Worm (Caenorhabditis elegans): ENCODE measurements around the gene sos-1.
"Not testable (repeated sequence)": the region's sequence is repeated elsewhere in the genome, so short reads cannot be mapped to it uniquely, and the experiment has no call there.

The sos-1 gene

DNA sequence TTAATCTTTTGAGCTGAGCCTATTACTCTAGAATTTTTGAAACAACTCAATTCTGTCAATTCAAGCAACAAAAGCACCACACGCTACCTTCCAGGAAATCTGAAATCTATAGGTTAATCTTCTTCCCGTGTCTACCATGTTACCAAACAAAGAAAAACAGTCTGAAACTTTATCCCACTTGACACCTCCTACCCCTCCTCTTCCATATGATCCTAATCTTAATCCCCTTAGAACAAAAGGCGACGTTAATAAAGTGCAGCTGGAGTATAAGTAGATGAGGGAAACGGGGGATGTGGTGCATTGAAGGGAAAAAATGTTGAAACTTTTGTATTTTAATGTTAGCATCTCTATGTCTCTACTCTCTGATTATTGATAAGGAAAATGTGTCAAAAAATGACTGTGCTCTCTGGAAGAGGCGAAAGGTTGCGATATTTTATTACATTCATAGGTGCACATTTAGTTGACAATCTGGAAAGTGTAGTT, 52.9 kb downstream of the sos-1 start:
- TF ChIP-seq him-1 (tag; optimal IDR thresholded peaks at IDR 0.05) = no peak
- no peak for TF ChIP-seq W03F9.2 (tag; optimal IDR thresholded peaks at IDR 0.05)
- no peak for TF ChIP-seq dao-5 (tag; optimal IDR thresholded peaks at IDR 0.05)

DNA sequence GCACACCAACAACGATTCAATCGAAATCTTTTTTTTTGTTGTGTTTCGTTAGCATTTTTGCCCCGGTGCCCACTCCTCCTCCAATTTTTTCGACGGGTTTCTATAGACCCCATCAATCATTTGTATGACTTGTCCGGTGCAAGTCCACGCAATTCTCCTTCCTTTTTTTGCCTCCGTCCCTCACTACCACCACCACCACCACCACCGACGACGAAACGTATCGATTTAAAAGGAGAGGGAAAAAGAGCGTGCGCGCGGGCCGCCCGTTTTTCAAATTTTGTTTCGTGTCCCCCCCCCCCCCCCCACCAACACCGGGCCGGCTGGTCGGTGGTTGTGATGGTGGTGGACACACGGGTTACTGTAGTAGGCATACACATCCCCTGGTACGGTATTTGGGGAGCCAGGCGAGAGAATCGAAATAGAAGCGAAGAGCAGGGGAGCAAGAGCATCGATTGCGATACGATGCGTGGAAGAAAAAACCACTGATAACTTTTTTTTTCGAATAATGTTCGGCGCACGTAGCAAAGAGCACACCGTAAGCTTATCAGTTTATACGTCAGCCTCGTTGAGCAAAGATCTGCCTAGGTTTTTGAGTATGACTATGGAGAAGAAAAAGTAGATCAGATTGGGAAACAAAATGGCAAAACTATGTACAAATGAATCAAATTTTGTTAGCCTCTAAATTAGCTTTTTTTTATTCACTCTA, 53.8 kb downstream of the sos-1 start:
- TF ChIP-seq him-1 (tag; optimal IDR thresholded peaks at IDR 0.05) = no peak
- TF ChIP-seq W03F9.2 (tag; optimal IDR thresholded peaks at IDR 0.05) = no peak
- TF ChIP-seq dao-5 (tag; optimal IDR thresholded peaks at IDR 0.05) = no peak

DNA sequence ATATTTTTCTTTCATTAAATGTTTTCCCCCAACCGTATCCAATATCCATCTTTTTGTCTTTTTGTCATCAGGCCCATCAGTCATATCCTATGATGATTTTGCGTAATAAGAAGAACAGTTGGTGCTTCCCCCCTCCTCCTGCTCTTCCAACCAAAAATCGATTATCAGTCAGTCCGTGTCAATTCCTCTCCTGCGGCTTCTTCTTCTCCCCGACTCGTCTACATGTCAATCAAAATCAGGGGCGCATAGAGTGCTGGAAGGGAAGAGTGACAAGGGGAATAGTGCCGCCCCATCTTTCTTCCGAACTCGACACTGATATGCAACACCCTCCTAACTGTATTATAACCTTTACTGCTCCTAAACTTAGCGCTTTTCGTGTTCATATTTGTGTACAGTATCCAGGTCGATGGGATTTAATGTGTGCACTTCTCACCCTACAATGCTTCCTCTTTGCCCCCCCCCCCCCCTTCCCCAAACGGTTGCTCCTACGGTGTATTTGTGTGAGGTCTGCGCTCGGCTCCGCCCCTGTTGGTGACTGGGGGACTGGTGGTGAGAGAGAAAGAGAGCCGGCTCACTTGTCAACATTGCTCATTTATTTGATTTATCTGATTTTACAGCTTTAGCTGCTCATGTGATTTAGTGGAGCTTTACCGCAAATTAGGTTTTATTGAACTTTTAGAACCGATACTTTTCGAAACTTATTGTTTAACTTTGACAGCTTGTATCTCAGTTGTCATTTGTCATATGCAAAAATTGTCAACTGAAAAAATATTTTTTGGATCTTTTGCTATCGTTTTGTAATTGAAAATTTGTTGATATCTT, 57.6 kb downstream of the sos-1 start:
- TF ChIP-seq dao-5 (tag; optimal IDR thresholded peaks at IDR 0.05) = no peak
- no peak for TF ChIP-seq him-1 (tag; optimal IDR thresholded peaks at IDR 0.05)
- no peak for TF ChIP-seq W03F9.2 (tag; optimal IDR thresholded peaks at IDR 0.05)

DNA sequence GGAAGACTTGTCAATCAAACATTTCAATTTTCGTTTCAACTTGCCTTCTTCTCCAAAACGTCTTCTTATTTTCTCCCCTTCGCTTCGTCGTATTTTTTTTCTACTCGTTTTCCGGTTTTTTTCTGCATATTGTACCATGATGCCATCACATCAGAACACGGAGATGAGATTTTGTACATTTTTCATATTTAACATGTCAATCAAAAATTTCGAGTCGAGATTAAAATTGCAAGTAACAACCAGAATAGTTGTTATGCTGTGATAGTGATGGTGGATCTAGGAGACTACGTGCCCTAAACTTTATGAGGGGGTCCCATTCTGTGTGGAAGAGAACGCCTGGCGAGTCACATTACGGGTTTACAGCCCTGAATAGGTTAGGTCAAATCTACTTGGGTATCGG, 59.2 kb downstream of the sos-1 start:
- no peak for TF ChIP-seq W03F9.2 (tag; optimal IDR thresholded peaks at IDR 0.05)
- TF ChIP-seq him-1 (tag; optimal IDR thresholded peaks at IDR 0.05) = no peak
- no peak for TF ChIP-seq dao-5 (tag; optimal IDR thresholded peaks at IDR 0.05)

DNA sequence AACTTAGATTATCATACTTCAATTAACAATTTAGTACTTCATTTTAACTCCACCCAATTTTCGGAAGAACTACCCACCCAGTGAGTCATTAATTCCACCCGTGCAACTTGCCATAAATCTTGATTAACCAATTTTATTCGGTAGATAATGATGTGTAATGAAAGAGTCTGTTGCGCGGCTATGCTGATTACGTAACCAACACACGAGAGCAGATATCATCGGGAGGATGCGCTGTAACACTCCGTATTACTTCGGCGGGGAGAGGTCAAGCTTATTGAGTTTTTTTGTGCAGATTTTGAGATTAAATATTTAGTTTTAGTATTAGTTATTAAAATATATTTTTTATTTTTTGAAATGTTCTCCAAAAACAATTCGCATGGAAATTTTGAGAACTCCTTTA, 60.1 kb downstream of the sos-1 start:
- TF ChIP-seq W03F9.2 (tag; optimal IDR thresholded peaks at IDR 0.05) (no peak), dao-5 (tag; optimal IDR thresholded peaks at IDR 0.05) (no peak), him-1 (tag; optimal IDR thresholded peaks at IDR 0.05) (no peak)

DNA sequence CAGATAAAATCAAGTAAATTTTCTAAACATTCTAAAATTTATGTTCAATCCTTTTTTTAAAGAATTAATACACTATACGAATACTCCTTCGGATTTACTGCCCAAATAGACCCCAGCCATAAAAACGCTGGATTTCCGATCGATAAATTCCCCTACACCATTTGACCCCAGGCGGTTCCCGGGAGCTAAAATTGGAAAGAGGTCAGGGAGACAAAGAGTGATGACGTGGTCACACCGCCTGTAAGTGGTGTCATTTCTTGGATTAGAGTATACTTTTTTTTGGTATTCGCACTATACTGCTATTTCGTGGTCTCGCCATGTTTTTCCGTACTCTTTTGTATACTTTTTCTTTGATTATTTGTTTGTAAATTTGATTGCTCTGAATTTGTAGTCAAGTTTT, 61.2 kb downstream of the sos-1 start:
- TF ChIP-seq him-1 (tag; optimal IDR thresholded peaks at IDR 0.05) (no peak), W03F9.2 (tag; optimal IDR thresholded peaks at IDR 0.05) (no peak), dao-5 (tag; optimal IDR thresholded peaks at IDR 0.05) (no peak)

DNA sequence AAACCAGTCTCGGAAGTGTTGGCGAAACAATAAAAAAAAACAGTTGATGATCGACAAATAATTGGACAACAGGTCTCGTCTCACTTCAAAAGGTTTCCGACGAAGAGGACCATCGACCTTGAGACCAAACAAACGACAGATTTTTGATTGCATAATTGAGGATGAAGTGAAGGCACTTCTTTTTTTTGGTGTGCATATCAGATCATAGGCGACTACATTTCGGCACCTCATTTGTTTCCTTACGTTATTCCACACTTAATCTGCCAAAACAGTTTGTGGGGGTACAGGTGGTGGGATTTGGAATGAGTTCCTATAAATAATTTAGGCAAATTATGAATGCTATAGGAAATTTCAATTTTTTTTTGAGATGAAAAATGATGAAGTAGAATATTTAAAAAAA, 62.5 kb downstream of the sos-1 start:
- TF ChIP-seq dao-5 (tag; optimal IDR thresholded peaks at IDR 0.05) (no peak), him-1 (tag; optimal IDR thresholded peaks at IDR 0.05) (no peak), W03F9.2 (tag; optimal IDR thresholded peaks at IDR 0.05) (no peak)

DNA sequence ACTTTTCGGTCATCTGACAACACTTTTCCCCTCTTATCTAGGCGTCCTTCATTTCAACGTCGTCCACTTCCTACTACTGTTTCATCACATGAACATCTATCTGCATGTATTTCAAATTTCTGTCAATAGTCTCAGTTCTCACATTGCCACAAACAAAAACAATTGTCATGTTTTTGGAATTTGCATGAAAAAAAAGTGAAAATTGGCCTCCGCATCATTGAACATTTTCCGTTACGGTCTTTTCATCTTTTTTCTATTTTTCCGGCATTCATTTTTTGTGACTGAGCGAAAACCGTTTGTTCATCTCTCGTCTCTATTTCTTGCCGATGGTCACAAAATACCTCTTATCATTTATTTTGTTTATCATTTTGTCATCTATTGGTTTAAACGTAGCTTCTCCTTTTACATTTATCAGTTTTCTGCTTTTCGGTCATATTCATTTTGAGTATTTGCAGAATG, 66.0 kb downstream of the sos-1 start, which contains the start of gene exc-15:
Gene exc-15 (plus strand): TSS at position 411 of the 459 bp plus-strand sequence.
- TF ChIP-seq W03F9.2 (tag; optimal IDR thresholded peaks at IDR 0.05) = no peak
- no peak for TF ChIP-seq dao-5 (tag; optimal IDR thresholded peaks at IDR 0.05)

DNA sequence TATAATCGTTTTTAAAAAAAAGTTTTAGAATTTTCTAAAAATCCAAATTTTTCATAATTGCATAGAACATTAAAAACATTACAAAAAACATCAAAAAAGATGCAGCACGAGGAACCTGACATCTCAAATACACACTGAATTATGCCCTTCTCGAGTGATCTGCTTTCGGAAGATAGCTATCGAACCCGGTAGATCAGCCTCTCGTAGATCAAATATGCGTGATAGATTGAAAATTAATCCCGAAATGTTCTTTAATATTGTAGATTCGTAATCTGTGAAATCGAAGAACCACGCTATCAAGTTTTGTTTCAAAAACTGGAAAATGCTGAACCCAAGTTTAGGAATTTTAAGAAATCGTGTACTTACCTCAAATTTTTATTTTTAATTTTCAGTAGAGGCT, 67.3 kb downstream of the sos-1 start:
- no peak for TF ChIP-seq dao-5 (tag; optimal IDR thresholded peaks at IDR 0.05)
- no peak for TF ChIP-seq W03F9.2 (tag; optimal IDR thresholded peaks at IDR 0.05)
- no peak for TF ChIP-seq him-1 (tag; optimal IDR thresholded peaks at IDR 0.05)

DNA sequence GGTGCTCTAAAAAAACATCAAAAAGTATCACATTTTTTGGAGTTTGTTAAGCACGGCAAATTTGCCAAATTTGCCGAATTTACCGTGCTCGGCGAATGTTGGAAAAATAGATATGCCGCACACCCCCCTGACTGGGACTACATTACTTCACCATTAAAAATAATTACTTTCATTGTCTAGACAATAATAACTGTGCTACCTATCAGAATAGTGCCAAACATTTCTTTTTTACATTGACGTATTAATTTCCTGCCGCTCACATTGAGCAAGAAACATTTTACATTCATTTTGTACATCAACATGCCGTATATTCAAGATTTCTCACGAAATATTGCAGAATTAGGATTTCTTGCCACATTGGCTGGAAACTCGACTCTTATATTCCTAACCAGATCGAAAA, 74.5 kb downstream of the sos-1 start, which contains the start of gene str-35:
Gene str-35 (plus strand): TSS at position 301 of the 400 bp plus-strand sequence.
- TF ChIP-seq dao-5, W03F9.2, him-1 (tag; optimal IDR thresholded peaks at IDR 0.05): not testable (repeated sequence)

DNA sequence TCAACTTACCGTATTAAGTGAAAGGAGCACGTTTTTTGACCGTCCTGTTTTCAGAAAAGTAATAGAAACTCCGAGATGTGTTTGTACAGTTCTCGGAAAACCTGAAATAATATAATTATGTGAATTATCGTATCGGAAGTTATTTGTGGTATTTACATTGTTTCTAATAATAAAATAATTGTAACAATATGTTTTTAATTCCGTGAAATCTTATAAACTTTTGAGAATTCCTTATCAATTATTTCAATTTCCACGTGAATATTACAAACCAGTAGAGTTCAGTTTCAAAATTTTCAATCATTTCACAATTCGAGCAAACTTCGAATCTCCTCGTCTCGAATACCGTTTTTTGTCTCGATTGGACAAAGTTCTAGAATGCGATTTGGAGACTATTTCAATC, 78.0 kb downstream of the sos-1 start, which contains the start of gene T08H10.3:
Gene T08H10.3 (plus strand): TSS at position 301 of the 400 bp plus-strand sequence.
- TF ChIP-seq dao-5 (tag; optimal IDR thresholded peaks at IDR 0.05) (no peak), him-1 (tag; optimal IDR thresholded peaks at IDR 0.05) (no peak), W03F9.2 (tag; optimal IDR thresholded peaks at IDR 0.05) (no peak)

All from whole organism, L4/young adult.